Fruit fly (Drosophila melanogaster): ENCODE results near the gene CG4678.

CG4678 gene

DNA sequence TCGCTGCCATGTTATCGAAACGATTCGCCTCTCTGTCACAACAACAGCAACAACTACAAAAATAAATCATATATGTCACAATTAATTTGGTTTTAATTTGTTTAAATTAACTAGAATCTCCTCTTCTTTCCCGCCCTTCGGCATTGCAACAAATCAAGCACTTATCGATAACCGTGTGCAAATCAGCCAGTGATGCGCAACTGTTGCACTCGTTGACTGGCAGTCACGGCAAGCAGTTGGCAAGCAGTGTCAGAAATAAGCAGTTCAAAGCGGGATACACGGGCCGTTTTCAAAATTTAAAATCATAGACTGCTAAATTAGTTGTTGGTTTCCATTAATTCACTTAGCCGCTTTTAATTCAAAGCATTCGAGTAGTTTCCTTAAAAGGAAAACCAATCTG lies 12.2 kb upstream of the CG4678 start, which contains the start of gene Axs (continued):
- no peak for TF ChIP-seq CG2875 (GFP tag; optimal IDR thresholded peaks at IDR 0.05)
- TF ChIP-seq Asciz (GFP tag; optimal IDR thresholded peaks at IDR 0.05), result no peak
- TF ChIP-seq Scr (GFP tag; IDR thresholded peaks at IDR 0.05; ENCODE audit: partially characterized antibody), result peak; percentile 68
- peak; percentile 58; the same call in 2 of the 3 replicates for TF ChIP-seq vnd (GFP tag; IDR thresholded peaks at IDR 0.05; ENCODE audit: partially characterized antibody)
- TF ChIP-seq vvl (GFP tag; IDR thresholded peaks at IDR 0.05), result peak; percentile 76
- peak; percentile 74 for TF ChIP-seq tna (GFP tag; IDR thresholded peaks at IDR 0.05; ENCODE audit: partially characterized antibody)
- peak; percentile 80 for TF ChIP-seq knrl (GFP tag; IDR thresholded peaks at IDR 0.05; ENCODE audit: partially characterized antibody)
- peak; percentile 40; the same call in 1 of the 2 replicates for TF ChIP-seq NFAT (GFP tag; IDR thresholded peaks at IDR 0.05)
- TF ChIP-seq CG15479 (GFP tag; optimal IDR thresholded peaks at IDR 0.05), result peak; percentile 94
- TF ChIP-seq nmo (GFP tag; optimal IDR thresholded peaks at IDR 0.05), result peak; percentile 63
- TF ChIP-seq zfh2 (GFP tag; optimal IDR thresholded peaks at IDR 0.05), result peak; percentile 30
- peak; percentile 69 for TF ChIP-seq ato (GFP tag; IDR thresholded peaks at IDR 0.05; ENCODE audit: partially characterized antibody)
- no peak for TF ChIP-seq Lim3 (GFP tag; IDR thresholded peaks at IDR 0.05)
- 0 out of 3 replicates have a peak, but pooled peaks have one; percentile 35 for TF ChIP-seq CG34224 (GFP tag; IDR thresholded peaks at IDR 0.05; ENCODE audit: partially characterized antibody)
- TF ChIP-seq MESR4 (GFP tag; optimal IDR thresholded peaks at IDR 0.05), result peak; percentile 15
- TF ChIP-seq aop (GFP tag; IDR thresholded peaks at IDR 0.05), result no peak
- peak; percentile 13; the same call in 1 of the 3 replicates for TF ChIP-seq CG2199 (GFP tag; IDR thresholded peaks at IDR 0.05)
- no peak for TF ChIP-seq dan (GFP tag; IDR thresholded peaks at IDR 0.05)
- no peak for TF ChIP-seq CG10366 (GFP tag; IDR thresholded peaks at IDR 0.05)
- no peak for TF ChIP-seq so (GFP tag; IDR thresholded peaks at IDR 0.05)
- TF ChIP-seq Ets65A (GFP tag), result peak; percentile 92
- no peak for TF ChIP-seq CG11398 (GFP tag; optimal IDR thresholded peaks at IDR 0.05)
- TF ChIP-seq run (tag; optimal IDR thresholded peaks at IDR 0.05), result no peak
- TF ChIP-seq sim (GFP tag; IDR thresholded peaks at IDR 0.05), result no peak
- peak; percentile 19 for TF ChIP-seq MTF-1 (GFP tag; optimal IDR thresholded peaks at IDR 0.05; ENCODE audit: borderline replicate concordance)
- TF ChIP-seq bcd (GFP tag; optimal IDR thresholded peaks at IDR 0.05), result no peak
- TF ChIP-seq pzg (GFP tag; optimal IDR thresholded peaks at IDR 0.05), result peak; percentile 59
- peak; percentile 6 for TF ChIP-seq CG13624 (GFP tag; optimal IDR thresholded peaks at IDR 0.05)
- TF ChIP-seq BEAF-32 (GFP tag; optimal IDR thresholded peaks at IDR 0.05), result peak; percentile 79
- TF ChIP-seq CG7963 (GFP tag; IDR thresholded peaks at IDR 0.05; ENCODE audit: partially characterized antibody), result peak; percentile 60; the same call in 1 of the 3 replicates
- peak; percentile 28 for TF ChIP-seq Dek (tag; optimal IDR thresholded peaks at IDR 0.05)
- peak in 1 of 2 experiments; percentile 20 for TF ChIP-seq insv (GFP tag; optimal IDR thresholded peaks at IDR 0.05)
- peak; percentile 4 for TF ChIP-seq Abd-B (GFP tag; optimal IDR thresholded peaks at IDR 0.05)
- TF ChIP-seq HmgZ (tag; optimal IDR thresholded peaks at IDR 0.05), result peak; percentile 51
- no peak for TF ChIP-seq Drgx (GFP tag; IDR thresholded peaks at IDR 0.05)
- no peak for TF ChIP-seq prd (optimal IDR thresholded peaks at IDR 0.05)
- TF ChIP-seq prd (GFP tag; IDR thresholded peaks at IDR 0.05), result no peak
- TF ChIP-seq yki (optimal IDR thresholded peaks at IDR 0.05), result no peak
- peak; percentile 81 for TF ChIP-seq Ets97D (GFP tag; optimal IDR thresholded peaks at IDR 0.05)
- peak; percentile 62; the same call in 2 of the 4 replicates for TF ChIP-seq Dll (GFP tag; IDR thresholded peaks at IDR 0.05; ENCODE audit: partially characterized antibody)
- no peak for TF ChIP-seq esg (GFP tag; conservative IDR thresholded peaks at IDR 0.05)
- no peak for TF ChIP-seq CG5180 (GFP tag; optimal IDR thresholded peaks at IDR 0.05)
- TF ChIP-seq zen2 (GFP tag; IDR thresholded peaks at IDR 0.05; ENCODE audit: partially characterized antibody), result peak; percentile 66; the same call in 2 of the 3 replicates
- peak; percentile 31 for TF ChIP-seq sug (tag; optimal IDR thresholded peaks at IDR 0.05)
- no peak for TF ChIP-seq Mrtf (GFP tag; IDR thresholded peaks at IDR 0.05)
- peak; percentile 55 for TF ChIP-seq sna (GFP tag; IDR thresholded peaks at IDR 0.05; ENCODE audit: partially characterized antibody)
- peak; percentile 66 for TF ChIP-seq CG1603 (tag; optimal IDR thresholded peaks at IDR 0.05)
- TF ChIP-seq ERR (GFP tag; optimal IDR thresholded peaks at IDR 0.05), result peak; percentile 45
- peak; percentile 34 for TF ChIP-seq NC2β (GFP tag; optimal IDR thresholded peaks at IDR 0.05)
- TF ChIP-seq CG8924 (tag; optimal IDR thresholded peaks at IDR 0.05), result peak; percentile 35
